Worm (Caenorhabditis elegans) whole organism, mixed stage, embryonic: Measurements from ENCODE around the gene dgat-2.

Experiments used
- blmp-1 ChIP-seq: fragments of 150-350 bp; optimal IDR thresholded peaks from 2 replicates; lab custom pipeline; 2014; ENCODE audit warnings: missing biosample characterization, missing genetic modification characterization
- drap-1 ChIP-seq: fragments of 200-800 bp; sonication (Bioruptor generic); optimal IDR thresholded peaks from 3 replicates; lab custom pipeline; 2018; ENCODE audit warnings: mild to moderate bottlenecking, missing genetic modification characterization, missing compliant biosample characterization
- lin-13 ChIP-seq: fragments of 150-350 bp; optimal IDR thresholded peaks from 2 replicates; lab custom pipeline; 2014; ENCODE audit warnings: missing biosample characterization, missing genetic modification characterization
- mep-1 ChIP-seq: fragments of 150-350 bp; optimal IDR thresholded peaks from 2 replicates; lab custom pipeline; 2017; ENCODE audit warnings: missing biosample characterization, missing genetic modification reagents, missing genetic modification characterization, inconsistent platforms
- nhr-12 ChIP-seq: fragments of 150-350 bp; optimal IDR thresholded peaks from 2 replicates; lab custom pipeline; 2014; ENCODE audit warnings: missing biosample characterization, missing genetic modification characterization
- nhr-237 ChIP-seq: fragments of 150-350 bp; optimal IDR thresholded peaks from 2 replicates; lab custom pipeline; 2014; ENCODE audit warnings: missing biosample characterization, missing genetic modification characterization
- pha-4 ChIP-seq: fragments of 150-350 bp; optimal IDR thresholded peaks from 2 replicates; lab custom pipeline; 2018; ENCODE audit warnings: missing biosample characterization, missing genetic modification reagents, missing genetic modification characterization

DNA sequence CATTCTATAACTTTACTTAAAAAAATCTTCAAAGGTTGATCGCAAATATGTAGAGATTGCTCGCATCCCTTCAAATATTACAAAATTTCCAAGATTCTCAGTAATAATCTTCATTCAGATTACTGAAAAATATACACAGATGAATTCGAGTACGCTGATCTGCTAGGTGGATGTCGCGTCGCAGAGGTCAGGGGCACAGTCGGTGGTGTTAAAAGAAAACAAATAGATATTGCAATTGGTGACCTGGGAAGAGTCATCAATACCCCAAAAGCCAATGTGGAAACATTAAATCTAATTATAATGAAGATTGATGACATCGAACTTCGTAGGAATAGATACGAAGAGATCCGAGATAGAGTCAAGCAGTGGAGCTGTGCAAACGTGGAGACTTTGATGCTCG, 31.5 kb upstream of the dgat-2 start, which contains the start of gene F57G4.10:
- no peak for TF ChIP-seq drap-1 (GFP tag; lab: Kevin White, UChicago)
- TF ChIP-seq lin-13 (tag; lab: Kevin White, UChicago): no peak
- no peak for TF ChIP-seq blmp-1
- no peak for TF ChIP-seq nhr-12
- no peak for TF ChIP-seq mep-1
- no peak for TF ChIP-seq pha-4
- no peak for TF ChIP-seq nhr-237
